Fruit fly (Drosophila melanogaster) whole organism, adult: ENCODE measurements around the gene Arl8.

Experiments used
- CG1620 ChIP-seq: fragments of 200-800 bp; sonication (Bioruptor generic); optimal IDR thresholded peaks from 2 replicates; lab custom pipeline; 2016; ENCODE audit warnings: missing biosample characterization, missing genetic modification characterization
- Mnt ChIP-seq: fragments of 200-800 bp; sonication (Bioruptor generic); optimal IDR thresholded peaks from 2 replicates; lab custom pipeline; 2016; ENCODE audit warnings: missing biosample characterization, mild to moderate bottlenecking, missing genetic modification characterization
- cnc ChIP-seq, 2 experiments: fragments of >200 bp; optimal IDR thresholded peaks; 2 replicates each; lab custom pipeline; 2017

- TF ChIP-seq CG1620 (no peak), cnc (optimal IDR thresholded peaks at IDR 0.05; lab: Kevin White, UChicago) (no peak), Mnt (no peak)
Measured at dm6 chr3R:8115951-8116611, 10.3 kb upstream of the Arl8 start.
